Fruit fly (Drosophila melanogaster) whole organism, embryonic: ENCODE results near the gene elB.
A peak's percentile ranks its signal among the peaks of the same experiment; 100 is the strongest.

Source experiments
- BEAF-32 ChIP-seq: fragments of 200-800 bp; sonication (Bioruptor generic); optimal IDR thresholded peaks from 3 replicates; lab custom pipeline; 2017; ENCODE audit warnings: missing biosample characterization, missing genetic modification characterization, mild to moderate bottlenecking, moderate library complexity, missing genetic modification reagents
- BtbVII ChIP-seq: fragments of 200-800 bp; sonication (Bioruptor generic); optimal IDR thresholded peaks from 3 replicates; lab custom pipeline; 2017; ENCODE audit warnings: missing biosample characterization, mild to moderate bottlenecking, missing genetic modification characterization
- CG12155 ChIP-seq: fragments of 200-800 bp; sonication (Bioruptor generic); optimal IDR thresholded peaks from 3 replicates; lab custom pipeline; 2016; ENCODE audit warnings: missing biosample characterization, missing genetic modification characterization
- CG12219 ChIP-seq: fragments of 200-800 bp; sonication (Bioruptor generic); optimal IDR thresholded peaks from 3 replicates; lab custom pipeline; 2018; ENCODE audit warnings: missing biosample characterization, mild to moderate bottlenecking, missing genetic modification characterization
- CG12236 ChIP-seq: fragments of 200-800 bp; sonication (Bioruptor generic); optimal IDR thresholded peaks from 2 replicates; lab custom pipeline; 2016; ENCODE audit warnings: missing biosample characterization, missing genetic modification characterization
- CG12299 ChIP-seq: fragments of 200-800 bp; sonication (Bioruptor generic); optimal IDR thresholded peaks from 2 replicates; lab custom pipeline; 2018; ENCODE audit warnings: missing biosample characterization, mild to moderate bottlenecking, missing genetic modification characterization
- CG12744 ChIP-seq: fragments of 200-800 bp; sonication (Bioruptor generic); optimal IDR thresholded peaks from 2 replicates; lab custom pipeline; 2016; ENCODE audit warnings: missing biosample characterization, missing genetic modification characterization
- CG14014 ChIP-seq: fragments of 200-800 bp; sonication (Bioruptor generic); IDR thresholded peaks from 2 replicates; pipeline ENCODE4 v1.3.6; 2022; ENCODE audit warnings: missing biosample characterization, missing genetic modification characterization
- CG14860 ChIP-seq: fragments of 200-800 bp; sonication (Bioruptor generic); IDR thresholded peaks from 3 replicates; pipeline ENCODE4 v1.3.6; 2022; ENCODE audit warnings: missing biosample characterization, missing genetic modification characterization; ENCODE audit not compliant: partially characterized antibody
- CG15696 ChIP-seq: fragments of 200-800 bp; sonication (Bioruptor generic); optimal IDR thresholded peaks from 2 replicates; lab custom pipeline; 2019; ENCODE audit warnings: missing biosample characterization, mild to moderate bottlenecking, missing genetic modification characterization, moderate library complexity
- CG16813 ChIP-seq: fragments of 200-800 bp; sonication (Bioruptor generic); IDR thresholded peaks from 3 replicates; pipeline ENCODE4 v1.3.6; 2022; ENCODE audit warnings: missing biosample characterization, missing genetic modification characterization; ENCODE audit not compliant: partially characterized antibody
- CG17612 ChIP-seq: fragments of 200-800 bp; sonication (Bioruptor generic); IDR thresholded peaks from 2 replicates; pipeline ENCODE4 v1.3.6; 2022; ENCODE audit warnings: missing biosample characterization, missing genetic modification characterization
- CG1832 ChIP-seq: fragments of 200-800 bp; sonication (Bioruptor generic); optimal IDR thresholded peaks from 2 replicates; lab custom pipeline; 2017; ENCODE audit warnings: missing biosample characterization, mild to moderate bottlenecking, missing genetic modification characterization, inconsistent platforms
- CG7271 ChIP-seq: fragments of 200-800 bp; sonication (Bioruptor generic); optimal IDR thresholded peaks from 2 replicates; lab custom pipeline; 2018; ENCODE audit warnings: missing biosample characterization, mild to moderate bottlenecking, missing genetic modification characterization, moderate library complexity
- CG8765 ChIP-seq: fragments of 200-800 bp; sonication (Bioruptor generic); IDR thresholded peaks from 2 replicates; pipeline ENCODE4 v1.3.6; 2022; ENCODE audit warnings: missing biosample characterization, missing genetic modification characterization
- CG9215 ChIP-seq: fragments of 200-800 bp; sonication (Bioruptor generic); IDR thresholded peaks from 2 replicates; pipeline ENCODE4 v1.3.6; 2022; ENCODE audit warnings: missing biosample characterization, missing genetic modification characterization
- CG9797 ChIP-seq: fragments of 200-800 bp; sonication (Bioruptor generic); optimal IDR thresholded peaks from 3 replicates; lab custom pipeline; 2018; ENCODE audit warnings: missing biosample characterization, mild to moderate bottlenecking, missing genetic modification characterization
- Doc2 ChIP-seq: fragments of 200-800 bp; sonication (Bioruptor generic); IDR thresholded peaks from 2 replicates; pipeline ENCODE4 v1.3.6; 2022; ENCODE audit warnings: missing biosample characterization, missing genetic modification characterization
- Dp ChIP-seq: fragments of 200-800 bp; sonication (Bioruptor generic); optimal IDR thresholded peaks from 2 replicates; lab custom pipeline; 2018; ENCODE audit warnings: missing biosample characterization, mild to moderate bottlenecking, missing genetic modification characterization, moderate library complexity
- Fer2 ChIP-seq: fragments of 200-800 bp; sonication (Bioruptor generic); optimal IDR thresholded peaks from 2 replicates; lab custom pipeline; 2018; ENCODE audit warnings: missing biosample characterization, mild to moderate bottlenecking, missing genetic modification characterization, moderate library complexity
- Fer3 ChIP-seq: fragments of 200-800 bp; sonication (Bioruptor generic); optimal IDR thresholded peaks from 2 replicates; lab custom pipeline; 2018; ENCODE audit warnings: missing biosample characterization, mild to moderate bottlenecking, missing genetic modification characterization, moderate library complexity
- HHEX ChIP-seq: fragments of 200-800 bp; sonication (Bioruptor generic); optimal IDR thresholded peaks from 3 replicates; lab custom pipeline; 2017; ENCODE audit warnings: missing biosample characterization, mild to moderate bottlenecking, missing genetic modification characterization, missing genetic modification reagents
- Hr51 ChIP-seq, 2 experiments: fragments of 200-800 bp; sonication (Bioruptor generic); optimal IDR thresholded peaks; 2 replicates in 1 of 2; 3 replicates in 1 of 2; lab custom pipeline; 2016 to 2018; ENCODE audit warnings: missing biosample characterization in 2 of 2, missing genetic modification characterization in 2 of 2, mild to moderate bottlenecking in 1 of 2, moderate library complexity in 1 of 2
- Jarid2 ChIP-seq: fragments of 200-800 bp; sonication (Bioruptor generic); optimal IDR thresholded peaks from 3 replicates; lab custom pipeline; 2017; ENCODE audit warnings: mild to moderate bottlenecking, missing biosample characterization, missing genetic modification reagents, missing genetic modification characterization
- Lpt ChIP-seq: fragments of >200 bp; optimal IDR thresholded peaks from 2 replicates; lab custom pipeline; 2018; ENCODE audit warnings: missing biosample characterization, missing genetic modification characterization
- Mrtf ChIP-seq: fragments of 200-800 bp; sonication (Bioruptor generic); IDR thresholded peaks from 3 replicates; pipeline ENCODE4 v1.3.6; 2022; ENCODE audit warnings: missing biosample characterization, missing genetic modification characterization
- NC2α ChIP-seq: fragments of 200-800 bp; sonication (Bioruptor generic); optimal IDR thresholded peaks from 2 replicates; lab custom pipeline; 2016; ENCODE audit warnings: missing biosample characterization, missing genetic modification characterization
- NK7.1 ChIP-seq: fragments of 200-800 bp; sonication (Bioruptor generic); optimal IDR thresholded peaks from 3 replicates; lab custom pipeline; 2016; ENCODE audit warnings: missing biosample characterization, missing genetic modification characterization
- Nf-YA ChIP-seq: fragments of 200-800 bp; sonication (Bioruptor generic); IDR thresholded peaks from 2 replicates; pipeline ENCODE4 v1.3.6; 2022; ENCODE audit warnings: missing biosample characterization, missing genetic modification characterization
- NfI ChIP-seq: fragments of 200-800 bp; sonication (Bioruptor generic); optimal IDR thresholded peaks from 3 replicates; lab custom pipeline; 2018; ENCODE audit warnings: missing biosample characterization, mild to moderate bottlenecking, missing genetic modification characterization, moderate library complexity
- Opbp ChIP-seq: fragments of 200-800 bp; sonication (Bioruptor generic); IDR thresholded peaks from 3 replicates; pipeline ENCODE4 v1.3.6; 2022; ENCODE audit warnings: missing biosample characterization, missing genetic modification characterization; ENCODE audit not compliant: partially characterized antibody
- Rfx ChIP-seq: fragments of 200-800 bp; sonication (Bioruptor generic); IDR thresholded peaks from 2 replicates; pipeline ENCODE4 v1.3.6; 2022; ENCODE audit warnings: missing biosample characterization, missing genetic modification characterization
- amos ChIP-seq: fragments of 200-800 bp; sonication (Bioruptor generic); IDR thresholded peaks from 2 replicates; pipeline ENCODE4 v1.3.6; 2022; ENCODE audit warnings: missing biosample characterization, missing genetic modification characterization; ENCODE audit not compliant: partially characterized antibody
- ara ChIP-seq: fragments of 200-800 bp; sonication (Bioruptor generic); IDR thresholded peaks from 2 replicates; pipeline ENCODE4 v1.3.6; 2022; ENCODE audit warnings: missing biosample characterization, missing genetic modification characterization
- bsh ChIP-seq, 2 experiments: fragments of 200-800 bp; sonication (Bioruptor generic); optimal IDR thresholded peaks; 2 replicates each; lab custom pipeline; 2017 to 2018; ENCODE audit warnings: mild to moderate bottlenecking in 2 of 2, missing biosample characterization in 2 of 2, missing genetic modification characterization in 2 of 2, moderate library complexity in 1 of 2
- gce ChIP-seq: fragments of 200-800 bp; sonication (Bioruptor generic); IDR thresholded peaks from 3 replicates; pipeline ENCODE4 v1.3.6; 2022; ENCODE audit warnings: missing biosample characterization, missing genetic modification characterization
- gt ChIP-seq: fragments of 200-800 bp; sonication (Bioruptor generic); IDR thresholded peaks from 2 replicates; pipeline ENCODE4 v1.3.6; 2022; ENCODE audit warnings: missing biosample characterization, missing genetic modification characterization
- h ChIP-seq: fragments of >200 bp; optimal IDR thresholded peaks from 2 replicates; lab custom pipeline; 2017
- klu ChIP-seq: fragments of 200-800 bp; sonication (Bioruptor generic); IDR thresholded peaks from 2 replicates; pipeline ENCODE4 v1.3.6; 2022; ENCODE audit warnings: missing biosample characterization, missing genetic modification characterization
- knrl ChIP-seq: fragments of 200-800 bp; sonication (Bioruptor generic); IDR thresholded peaks from 3 replicates; pipeline ENCODE4 v1.3.6; 2022; ENCODE audit warnings: missing biosample characterization, missing genetic modification characterization; ENCODE audit not compliant: partially characterized antibody
- onecut ChIP-seq: fragments of 200-800 bp; sonication (Bioruptor generic); IDR thresholded peaks from 2 replicates; pipeline ENCODE4 v1.3.6; 2022; ENCODE audit warnings: missing biosample characterization, missing genetic modification characterization
- ranshi ChIP-seq: fragments of 200-800 bp; sonication (Bioruptor generic); IDR thresholded peaks from 2 replicates; pipeline ENCODE4 v1.3.6; 2022; ENCODE audit warnings: missing biosample characterization, missing genetic modification characterization
- scrt ChIP-seq: fragments of 200-800 bp; sonication (Bioruptor generic); optimal IDR thresholded peaks from 2 replicates; lab custom pipeline; 2018; ENCODE audit warnings: missing biosample characterization, mild to moderate bottlenecking, missing genetic modification characterization, moderate library complexity
- sens-2 ChIP-seq: fragments of 200-800 bp; sonication (Bioruptor generic); IDR thresholded peaks from 2 replicates; pipeline ENCODE4 v1.3.6; 2022; ENCODE audit warnings: missing biosample characterization, missing genetic modification characterization
- unc-4 ChIP-seq: fragments of 200-800 bp; sonication (Bioruptor generic); IDR thresholded peaks from 2 replicates; pipeline ENCODE4 v1.3.6; 2022; ENCODE audit warnings: missing biosample characterization, missing genetic modification characterization; ENCODE audit not compliant: partially characterized antibody
- vfl ChIP-seq: fragments of 200-800 bp; sonication (Bioruptor generic); optimal IDR thresholded peaks from 2 replicates; lab custom pipeline; 2016; ENCODE audit warnings: missing biosample characterization, missing genetic modification characterization
- vnd ChIP-seq: fragments of 200-800 bp; sonication (Bioruptor generic); IDR thresholded peaks from 3 replicates; pipeline ENCODE4 v1.3.6; 2022; ENCODE audit warnings: missing biosample characterization, missing genetic modification characterization; ENCODE audit not compliant: partially characterized antibody
- wdn ChIP-seq: fragments of 200-800 bp; sonication (Bioruptor generic); IDR thresholded peaks from 2 replicates; pipeline ENCODE4 v1.3.6; 2022; ENCODE audit warnings: missing biosample characterization, missing genetic modification characterization
- zen2 ChIP-seq: fragments of 200-800 bp; sonication (Bioruptor generic); IDR thresholded peaks from 3 replicates; pipeline ENCODE4 v1.3.6; 2022; ENCODE audit warnings: missing biosample characterization, missing genetic modification characterization; ENCODE audit not compliant: partially characterized antibody
- zfh1 ChIP-seq: fragments of 200-800 bp; sonication (Bioruptor generic); IDR thresholded peaks from 3 replicates; pipeline ENCODE4 v1.3.6; 2022; ENCODE audit warnings: missing biosample characterization, missing genetic modification characterization

The elB gene

dm6 chr2L:14372254-14372717, 37.1 kb downstream of the elB start (continued):
- TF ChIP-seq Hr51 (GFP tag; optimal IDR thresholded peaks at IDR 0.05; lab: Kevin White, UChicago) (peak; percentile 16 to 88), CG12236 (GFP tag; lab: Kevin White, UChicago) (peak; percentile 59), CG1832 (no peak), BtbVII (peak; percentile 25), NfI (GFP tag; lab: Kevin White, UChicago) (peak; percentile 41), amos (GFP tag; lab: Robert Waterston, UW) (no peak), zfh1 (GFP tag; lab: Robert Waterston, UW) (peak; percentile 82), Opbp (GFP tag; lab: Robert Waterston, UW) (no peak), CG12155 (peak; percentile 67), wdn (peak; percentile 52; the same call in 1 of the 2 replicates), gce (peak; percentile 62; the same call in 1 of the 3 replicates), zen2 (GFP tag; lab: Robert Waterston, UW) (no peak), Nf-YA (GFP tag; lab: Robert Waterston, UW) (0 out of 2 replicates have a peak, but pooled peaks have one; percentile 36), Lpt (GFP tag; lab: Kevin White, UChicago) (no peak), Dp (GFP tag; lab: Kevin White, UChicago) (no peak), ranshi (GFP tag; lab: Robert Waterston, UW) (0 out of 2 replicates have a peak, but pooled peaks have one; percentile 56), BEAF-32 (GFP tag; lab: Kevin White, UChicago) (no peak), klu (GFP tag; lab: Robert Waterston, UW) (no peak; the same call in none of the 2 replicates), CG9215 (GFP tag; lab: Robert Waterston, UW) (peak; percentile 33; the same call in 1 of the 2 replicates), unc-4 (GFP tag; lab: Robert Waterston, UW) (no peak), CG9797 (GFP tag; lab: Kevin White, UChicago) (no peak), CG12219 (GFP tag; lab: Kevin White, UChicago) (peak; percentile 79), bsh (GFP tag; optimal IDR thresholded peaks at IDR 0.05; lab: Kevin White, UChicago) (peak in 1 of 2 experiments; percentile 67), CG15696 (tag; lab: Kevin White, UChicago) (no peak), CG14860 (GFP tag; lab: Robert Waterston, UW) (no peak), CG16813 (GFP tag; lab: Robert Waterston, UW) (no peak), NC2α (GFP tag; lab: Kevin White, UChicago) (no peak), onecut (GFP tag; lab: Robert Waterston, UW) (peak; percentile 35; the same call in 1 of the 2 replicates), Rfx (peak; percentile 93), scrt (GFP tag; lab: Kevin White, UChicago) (no peak), vfl (GFP tag; lab: Kevin White, UChicago) (peak; percentile 46), Jarid2 (GFP tag; lab: Kevin White, UChicago) (peak; percentile 5), CG12744 (peak; percentile 42), CG14014 (peak; percentile 83), Fer2 (tag; lab: Kevin White, UChicago) (no peak), gt (no peak), vnd (GFP tag; lab: Robert Waterston, UW) (no peak), CG7271 (no peak), CG12299 (tag; lab: Kevin White, UChicago) (no peak), HHEX (GFP tag; lab: Kevin White, UChicago) (no peak), Mrtf (GFP tag; lab: Robert Waterston, UW) (peak; percentile 70), knrl (GFP tag; lab: Robert Waterston, UW) (no peak), ara (GFP tag; lab: Robert Waterston, UW) (no peak; the same call in 1 of the 2 replicates), Doc2 (GFP tag; lab: Robert Waterston, UW) (no peak), Fer3 (tag; lab: Kevin White, UChicago) (peak; percentile 43), CG8765 (GFP tag; lab: Robert Waterston, UW) (no peak), NK7.1 (GFP tag; lab: Kevin White, UChicago) (no peak), CG17612 (GFP tag; lab: Robert Waterston, UW) (no peak), sens-2 (GFP tag; lab: Robert Waterston, UW) (peak; percentile 41; the same call in 1 of the 2 replicates), h (lab: Kevin White, UChicago) (no peak)
